Fruit fly (Drosophila melanogaster) whole organism, prepupa: ENCODE data around the gene Act87E.

Experiments used
- OdsH ChIP-seq: fragments of 200-800 bp; sonication (Bioruptor generic); optimal IDR thresholded peaks from 3 replicates; lab custom pipeline; 2016; ENCODE audit warnings: missing biosample characterization, missing genetic modification characterization
- lz ChIP-seq: fragments of 200-800 bp; sonication (Bioruptor generic); optimal IDR thresholded peaks from 3 replicates; lab custom pipeline; 2016; ENCODE audit warnings: missing biosample characterization, missing genetic modification characterization

- TF ChIP-seq OdsH (GFP tag; lab: Kevin White, UChicago), result peak; percentile 91
- TF ChIP-seq lz (GFP tag; lab: Kevin White, UChicago), result peak; percentile 65
Observed at dm6 chr3R:13433623-13434022, 7.8 kb downstream of the Act87E start.
